Fruit fly (Drosophila melanogaster): Measurements from ENCODE around the gene OXA1L.

The OXA1L gene

dm6 chr3L:10893156-10893784 lies 7.0 kb upstream of the OXA1L start (continued):
- TF ChIP-seq CG17612 (GFP tag; IDR thresholded peaks at IDR 0.05) (no peak), CG11398 (GFP tag; optimal IDR thresholded peaks at IDR 0.05) (no peak), Six4 (GFP tag; optimal IDR thresholded peaks at IDR 0.05) (peak; percentile 5), CG18599 (GFP tag; optimal IDR thresholded peaks at IDR 0.05) (peak; percentile 16), B-H1 (GFP tag; IDR thresholded peaks at IDR 0.05) (no peak), Hr51 (GFP tag; optimal IDR thresholded peaks at IDR 0.05) (peak in 1 of 2 experiments; percentile 82), row (GFP tag; IDR thresholded peaks at IDR 0.05) (peak; percentile 63), stwl (tag; optimal IDR thresholded peaks at IDR 0.05) (no peak), CG10431 (GFP tag; optimal IDR thresholded peaks at IDR 0.05) (no peak), CG6683 (GFP tag; optimal IDR thresholded peaks at IDR 0.05) (peak; percentile 30), pum (GFP tag; optimal IDR thresholded peaks at IDR 0.05) (no peak), Xbp1 (GFP tag; optimal IDR thresholded peaks at IDR 0.05) (peak; percentile 46), fu2 (GFP tag; optimal IDR thresholded peaks at IDR 0.05) (no peak), grn (GFP tag; optimal IDR thresholded peaks at IDR 0.05) (no peak), vfl (GFP tag; optimal IDR thresholded peaks at IDR 0.05) (no peak), GATAe (GFP tag; conservative IDR thresholded peaks at IDR 0.05) (no peak), CG18619 (GFP tag; optimal IDR thresholded peaks at IDR 0.05) (peak; percentile 39), tup (GFP tag; optimal IDR thresholded peaks at IDR 0.05) (no peak), CG13624 (GFP tag; optimal IDR thresholded peaks at IDR 0.05) (no peak), eve (GFP tag; optimal IDR thresholded peaks at IDR 0.05) (no peak), CG17912 (GFP tag; optimal IDR thresholded peaks at IDR 0.05) (no peak), Trl (optimal IDR thresholded peaks at IDR 0.05) (no peak), Trl (GFP tag; optimal IDR thresholded peaks at IDR 0.05) (no peak), Bdp1 (GFP tag; optimal IDR thresholded peaks at IDR 0.05) (no peak), Oaz (GFP tag; IDR thresholded peaks at IDR 0.05) (no peak), sisA (GFP tag; IDR thresholded peaks at IDR 0.05) (no peak), CG1529 (GFP tag; optimal IDR thresholded peaks at IDR 0.05) (no peak), pho (GFP tag; optimal IDR thresholded peaks at IDR 0.05) (no peak), CG33557 (GFP tag; optimal IDR thresholded peaks at IDR 0.05) (no peak), CG14441 (GFP tag; IDR thresholded peaks at IDR 0.05) (no peak), YL-1 (GFP tag; optimal IDR thresholded peaks at IDR 0.05) (no peak), wor (GFP tag; IDR thresholded peaks at IDR 0.05) (no peak), ase (GFP tag; IDR thresholded peaks at IDR 0.05) (no peak), gsb-n (tag; optimal IDR thresholded peaks at IDR 0.05) (peak; percentile 65), crol (GFP tag; IDR thresholded peaks at IDR 0.05) (no peak), HLHmδ (GFP tag; optimal IDR thresholded peaks at IDR 0.05) (no peak), Sin3A (optimal IDR thresholded peaks at IDR 0.05) (no peak), grau (tag; optimal IDR thresholded peaks at IDR 0.05) (peak; percentile 74), CG16815 (GFP tag; optimal IDR thresholded peaks at IDR 0.05) (no peak), sc (optimal IDR thresholded peaks at IDR 0.05) (no peak), sc (GFP tag; optimal IDR thresholded peaks at IDR 0.05) (no peak), CG15011 (GFP tag; optimal IDR thresholded peaks at IDR 0.05) (no peak), CG17186 (GFP tag; optimal IDR thresholded peaks at IDR 0.05) (no peak), knrl (GFP tag; IDR thresholded peaks at IDR 0.05; ENCODE audit: partially characterized antibody) (no peak), CG7357 (GFP tag; IDR thresholded peaks at IDR 0.05) (no peak), Meics (GFP tag; optimal IDR thresholded peaks at IDR 0.05) (peak; percentile 61), so (GFP tag; IDR thresholded peaks at IDR 0.05) (no peak), Neu2 (GFP tag; optimal IDR thresholded peaks at IDR 0.05; ENCODE audit: borderline replicate concordance) (no peak), CG34376 (GFP tag; optimal IDR thresholded peaks at IDR 0.05) (no peak), Lim3 (GFP tag; IDR thresholded peaks at IDR 0.05) (no peak), Oli (tag; optimal IDR thresholded peaks at IDR 0.05) (peak; percentile 58), TFAM (GFP tag; optimal IDR thresholded peaks at IDR 0.05) (no peak)
